Fruit fly (Drosophila melanogaster) whole organism, prepupa: ENCODE measurements around the gene CG42853.
A peak's percentile ranks its signal among the peaks of the same experiment; 100 is the strongest.

Source experiments
- Blimp-1 ChIP-seq: fragments of 200-800 bp; sonication (Bioruptor generic); optimal IDR thresholded peaks from 3 replicates; lab custom pipeline; 2017; ENCODE audit warnings: missing biosample characterization, missing genetic modification characterization, mild to moderate bottlenecking, moderate library complexity, missing genetic modification reagents
- CG10631 ChIP-seq: fragments of 200-800 bp; sonication (Bioruptor generic); optimal IDR thresholded peaks from 2 replicates; lab custom pipeline; 2016; ENCODE audit warnings: missing biosample characterization, missing genetic modification characterization
- CG11762 ChIP-seq: fragments of 200-800 bp; sonication (Bioruptor generic); optimal IDR thresholded peaks from 3 replicates; lab custom pipeline; 2016; ENCODE audit warnings: missing biosample characterization, missing genetic modification characterization; ENCODE audit not compliant: insufficient read depth
- CG11902 ChIP-seq: fragments of 200-800 bp; sonication (Bioruptor generic); optimal IDR thresholded peaks from 3 replicates; lab custom pipeline; 2016; ENCODE audit warnings: missing biosample characterization, missing genetic modification characterization
- CG15336 ChIP-seq: fragments of 200-800 bp; sonication (Bioruptor generic); IDR thresholded peaks from 2 replicates; pipeline ENCODE4 v1.3.6; 2022; ENCODE audit warnings: missing biosample characterization, missing genetic modification characterization
- CG1621 ChIP-seq: fragments of 200-800 bp; sonication (Bioruptor generic); optimal IDR thresholded peaks from 3 replicates; lab custom pipeline; 2018; ENCODE audit warnings: missing biosample characterization, mild to moderate bottlenecking, missing genetic modification characterization
- CG16779 ChIP-seq: fragments of 200-800 bp; sonication (Bioruptor generic); optimal IDR thresholded peaks from 3 replicates; lab custom pipeline; 2017; ENCODE audit warnings: missing biosample characterization, mild to moderate bottlenecking, missing genetic modification characterization
- CG3032 ChIP-seq: fragments of 200-800 bp; optimal IDR thresholded peaks from 2 replicates; lab custom pipeline; 2019; ENCODE audit warnings: missing biosample characterization, mild to moderate bottlenecking, missing genetic modification characterization, moderate library complexity
- CG34406 ChIP-seq: fragments of 200-800 bp; sonication (Bioruptor generic); optimal IDR thresholded peaks from 3 replicates; lab custom pipeline; 2016; ENCODE audit warnings: missing biosample characterization, missing genetic modification characterization
- CG3919 ChIP-seq: fragments of 200-800 bp; sonication (Bioruptor generic); optimal IDR thresholded peaks from 3 replicates; lab custom pipeline; 2016; ENCODE audit warnings: missing biosample characterization, missing genetic modification characterization
- CG4318 ChIP-seq: fragments of 200-800 bp; sonication (Bioruptor generic); optimal IDR thresholded peaks from 3 replicates; lab custom pipeline; 2017; ENCODE audit warnings: missing biosample characterization, mild to moderate bottlenecking, missing genetic modification characterization
- CG6163 ChIP-seq: fragments of 200-800 bp; sonication (Bioruptor generic); IDR thresholded peaks from 3 replicates; pipeline ENCODE4 v1.3.6; 2022; ENCODE audit warnings: missing biosample characterization, missing genetic modification characterization
- CG6276 ChIP-seq: fragments of 200-800 bp; sonication (Bioruptor generic); optimal IDR thresholded peaks from 2 replicates; lab custom pipeline; 2017; ENCODE audit warnings: missing biosample characterization, mild to moderate bottlenecking, missing genetic modification characterization
- CG6854 ChIP-seq: fragments of 200-800 bp; sonication (Bioruptor generic); optimal IDR thresholded peaks from 2 replicates; lab custom pipeline; 2017; ENCODE audit warnings: missing biosample characterization, mild to moderate bottlenecking, missing genetic modification characterization
- CG7368 ChIP-seq: fragments of 200-800 bp; sonication (Bioruptor generic); optimal IDR thresholded peaks from 3 replicates; lab custom pipeline; 2016; ENCODE audit warnings: missing biosample characterization, missing genetic modification characterization
- CG8319 ChIP-seq: fragments of 200-800 bp; sonication (Bioruptor generic); optimal IDR thresholded peaks from 3 replicates; lab custom pipeline; 2016; ENCODE audit warnings: missing biosample characterization, missing genetic modification characterization
- CG8632 ChIP-seq: fragments of 200-800 bp; sonication (Bioruptor generic); optimal IDR thresholded peaks from 3 replicates; lab custom pipeline; 2016; ENCODE audit warnings: missing biosample characterization, missing genetic modification characterization
- Eip78C ChIP-seq: fragments of 200-800 bp; sonication (Bioruptor generic); peaks from one replicate; lab custom pipeline; 2016; ENCODE audit warnings: missing biosample characterization, missing genetic modification characterization
- Eip93F ChIP-seq: fragments of 200-800 bp; sonication (Bioruptor generic); optimal IDR thresholded peaks from 2 replicates; lab custom pipeline; 2016; ENCODE audit warnings: missing biosample characterization, mild to moderate bottlenecking, missing genetic modification characterization
- Ets21C ChIP-seq: fragments of 200-800 bp; sonication (Bioruptor generic); optimal IDR thresholded peaks from 3 replicates; lab custom pipeline; 2016; ENCODE audit warnings: missing biosample characterization, missing genetic modification characterization
- Ets96B ChIP-seq: fragments of 200-800 bp; optimal IDR thresholded peaks from 2 replicates; lab custom pipeline; 2019; ENCODE audit warnings: missing biosample characterization, mild to moderate bottlenecking, missing genetic modification characterization, moderate library complexity
- Gug ChIP-seq: fragments of 200-800 bp; sonication (Bioruptor generic); IDR thresholded peaks from 2 replicates; pipeline ENCODE4 v1.3.6; 2022; ENCODE audit warnings: missing biosample characterization, missing genetic modification characterization
- Hr38 ChIP-seq: sonication (Bioruptor generic); optimal IDR thresholded peaks from 2 replicates; lab custom pipeline; 2016; ENCODE audit warnings: missing biosample characterization, missing genetic modification characterization
- Hr39 ChIP-seq: fragments of 200-800 bp; sonication (Bioruptor generic); optimal IDR thresholded peaks from 2 replicates; lab custom pipeline; 2016; ENCODE audit warnings: missing biosample characterization, missing genetic modification characterization
- Hr4 ChIP-seq: fragments of 200-800 bp; sonication (Bioruptor generic); optimal IDR thresholded peaks from 3 replicates; lab custom pipeline; 2016; ENCODE audit warnings: missing biosample characterization, missing genetic modification characterization
- Met ChIP-seq: fragments of 200-800 bp; sonication (Bioruptor generic); optimal IDR thresholded peaks from 3 replicates; lab custom pipeline; 2016; ENCODE audit warnings: missing biosample characterization, missing genetic modification characterization
- OdsH ChIP-seq: fragments of 200-800 bp; sonication (Bioruptor generic); optimal IDR thresholded peaks from 3 replicates; lab custom pipeline; 2016; ENCODE audit warnings: missing biosample characterization, missing genetic modification characterization
- Smox ChIP-seq: fragments of 200-800 bp; sonication (Bioruptor generic); optimal IDR thresholded peaks from 3 replicates; lab custom pipeline; 2016; ENCODE audit warnings: missing biosample characterization, missing genetic modification characterization
- Sox102F ChIP-seq: fragments of 200-800 bp; sonication (Bioruptor generic); optimal IDR thresholded peaks from 2 replicates; lab custom pipeline; 2016; ENCODE audit warnings: missing biosample characterization, mild to moderate bottlenecking, missing genetic modification characterization
- Sox15 ChIP-seq: fragments of 200-800 bp; sonication (Bioruptor generic); optimal IDR thresholded peaks from 3 replicates; lab custom pipeline; 2016; ENCODE audit warnings: missing biosample characterization, missing genetic modification characterization
- achi ChIP-seq: fragments of 200-800 bp; sonication (Bioruptor generic); optimal IDR thresholded peaks from 3 replicates; lab custom pipeline; 2016; ENCODE audit warnings: missing biosample characterization, missing genetic modification characterization
- acj6 ChIP-seq: fragments of 200-800 bp; sonication (Bioruptor generic); optimal IDR thresholded peaks from 3 replicates; lab custom pipeline; 2016; ENCODE audit warnings: missing biosample characterization, missing genetic modification characterization
- dac ChIP-seq: fragments of 200-800 bp; sonication (Bioruptor generic); optimal IDR thresholded peaks from 2 replicates; lab custom pipeline; 2017; ENCODE audit warnings: missing biosample characterization, mild to moderate bottlenecking, missing genetic modification characterization
- dsx ChIP-seq: fragments of 200-800 bp; optimal IDR thresholded peaks from 3 replicates; lab custom pipeline; 2019; ENCODE audit warnings: missing biosample characterization, mild to moderate bottlenecking, missing genetic modification characterization, moderate library complexity; ENCODE audit not compliant: poor library complexity, severe bottlenecking
- eg ChIP-seq: fragments of 200-800 bp; sonication (Bioruptor generic); IDR thresholded peaks from 3 replicates; pipeline ENCODE4 v1.3.6; 2022; ENCODE audit warnings: missing biosample characterization, missing genetic modification characterization
- esn ChIP-seq: fragments of 200-800 bp; sonication (Bioruptor generic); optimal IDR thresholded peaks from 2 replicates; lab custom pipeline; 2016; ENCODE audit warnings: missing biosample characterization, mild to moderate bottlenecking, missing genetic modification characterization, moderate library complexity
- fd59A ChIP-seq: fragments of 200-800 bp; sonication (Bioruptor generic); optimal IDR thresholded peaks from 2 replicates; lab custom pipeline; 2017; ENCODE audit warnings: missing biosample characterization, mild to moderate bottlenecking, missing genetic modification characterization, missing genetic modification reagents
- fkh ChIP-seq: fragments of 200-800 bp; sonication (Bioruptor generic); optimal IDR thresholded peaks from 3 replicates; lab custom pipeline; 2017; ENCODE audit warnings: missing biosample characterization, mild to moderate bottlenecking, missing genetic modification characterization, moderate library complexity
- lz ChIP-seq: fragments of 200-800 bp; sonication (Bioruptor generic); optimal IDR thresholded peaks from 3 replicates; lab custom pipeline; 2016; ENCODE audit warnings: missing biosample characterization, missing genetic modification characterization
- net ChIP-seq: fragments of 200-800 bp; sonication (Bioruptor generic); optimal IDR thresholded peaks from 3 replicates; lab custom pipeline; 2016; ENCODE audit warnings: missing biosample characterization, missing genetic modification characterization
- pdm3 ChIP-seq: fragments of 200-800 bp; sonication (Bioruptor generic); optimal IDR thresholded peaks from 3 replicates; lab custom pipeline; 2016; ENCODE audit warnings: missing biosample characterization, missing genetic modification characterization
- salr ChIP-seq, 2 experiments: fragments of 200-800 bp; sonication (Bioruptor generic); optimal IDR thresholded peaks; 3 replicates each; lab custom pipeline; 2016 to 2018; ENCODE audit warnings: missing biosample characterization in 2 of 2, missing genetic modification characterization in 2 of 2, mild to moderate bottlenecking in 1 of 2
- spab ChIP-seq: fragments of 200-800 bp; sonication (Bioruptor generic); optimal IDR thresholded peaks from 2 replicates; lab custom pipeline; 2017; ENCODE audit warnings: missing biosample characterization, mild to moderate bottlenecking, missing genetic modification characterization, missing genetic modification reagents
- ss ChIP-seq, 2 experiments: fragments of 200-800 bp; sonication (Bioruptor generic); optimal IDR thresholded peaks; 2 replicates in 1 of 2; 3 replicates in 1 of 2; lab custom pipeline; 2017 to 2018; ENCODE audit warnings: mild to moderate bottlenecking in 2 of 2, missing biosample characterization in 2 of 2, missing genetic modification characterization in 2 of 2, moderate library complexity in 1 of 2
- svp ChIP-seq: fragments of 200-800 bp; sonication (Bioruptor generic); peaks from one replicate; lab custom pipeline; 2016; ENCODE audit warnings: missing biosample characterization, missing genetic modification characterization
- topi ChIP-seq: fragments of 200-800 bp; sonication (Bioruptor generic); optimal IDR thresholded peaks from 3 replicates; lab custom pipeline; 2016; ENCODE audit warnings: missing biosample characterization, missing genetic modification characterization

The CG42853 gene

dm6 chr3L:18101421-18101996, 20.3 kb downstream of the CG42853 start (continued):
- TF ChIP-seq CG34406 (GFP tag; lab: Kevin White, UChicago) (peak; percentile 8), Gug (GFP tag; lab: Robert Waterston, UW) (no peak), svp (peak; percentile 79), CG11902 (no peak), CG7368 (GFP tag; lab: Kevin White, UChicago) (no peak), CG6276 (GFP tag; lab: Kevin White, UChicago) (peak; percentile 20), CG11762 (no peak), CG6854 (GFP tag; lab: Kevin White, UChicago) (peak; percentile 14), fd59A (no peak), fkh (GFP tag; lab: Kevin White, UChicago) (no peak), ss (GFP tag; optimal IDR thresholded peaks at IDR 0.05; lab: Kevin White, UChicago) (no peak), CG15336 (GFP tag; lab: Robert Waterston, UW) (peak; percentile 50; the same call in 1 of the 2 replicates), CG10631 (GFP tag; lab: Kevin White, UChicago) (peak; percentile 7), Hr4 (GFP tag; lab: Kevin White, UChicago) (peak; percentile 20), spab (GFP tag; lab: Kevin White, UChicago) (no peak), CG3919 (GFP tag; lab: Kevin White, UChicago) (no peak), dac (GFP tag; lab: Kevin White, UChicago) (no peak), Blimp-1 (GFP tag; lab: Kevin White, UChicago) (peak; percentile 20), Met (GFP tag; lab: Kevin White, UChicago) (peak; percentile 59), salr (GFP tag; optimal IDR thresholded peaks at IDR 0.05; lab: Kevin White, UChicago) (no peak), CG3032 (tag; lab: Kevin White, UChicago) (peak; percentile 3), Sox102F (GFP tag; lab: Kevin White, UChicago) (peak; percentile 51), Eip93F (GFP tag; lab: Kevin White, UChicago) (no peak), esn (peak; percentile 50), CG8632 (no peak), Smox (GFP tag; lab: Kevin White, UChicago) (peak; percentile 65)

dm6 chr3L:18099715-18100114, 22.1 kb downstream of the CG42853 start:
- no peak for TF ChIP-seq CG8319 (GFP tag; lab: Kevin White, UChicago)
- TF ChIP-seq Eip93F (GFP tag; lab: Kevin White, UChicago), result no peak
- TF ChIP-seq CG1621, result no peak
- TF ChIP-seq CG16779 (tag; lab: Kevin White, UChicago), result no peak
- TF ChIP-seq eg (GFP tag; lab: Robert Waterston, UW), result peak; percentile 43; the same call in 1 of the 3 replicates
- peak; percentile 36 for TF ChIP-seq topi
- no peak for TF ChIP-seq CG10631 (GFP tag; lab: Kevin White, UChicago)
- TF ChIP-seq Blimp-1 (GFP tag; lab: Kevin White, UChicago), result no peak
- TF ChIP-seq CG15336 (GFP tag; lab: Robert Waterston, UW), result peak; percentile 31; the same call in 1 of the 2 replicates
- peak; percentile 15 for TF ChIP-seq OdsH
- TF ChIP-seq lz, result peak; percentile 38
- no peak for TF ChIP-seq CG11902
- TF ChIP-seq Met (GFP tag; lab: Kevin White, UChicago), result peak; percentile 28
- no peak for TF ChIP-seq dsx (GFP tag; lab: Kevin White, UChicago)
- TF ChIP-seq Sox102F (GFP tag; lab: Kevin White, UChicago), result peak; percentile 37
- no peak for TF ChIP-seq dac (GFP tag; lab: Kevin White, UChicago)
- TF ChIP-seq CG34406 (GFP tag; lab: Kevin White, UChicago), result no peak
- TF ChIP-seq esn, result peak; percentile 48
- no peak for TF ChIP-seq Ets21C (GFP tag; lab: Kevin White, UChicago)
- no peak for TF ChIP-seq CG4318 (GFP tag; lab: Kevin White, UChicago)
- no peak for TF ChIP-seq Gug (GFP tag; lab: Robert Waterston, UW)
- no peak for TF ChIP-seq fd59A
- peak; percentile 48 for TF ChIP-seq Hr39 (GFP tag; lab: Kevin White, UChicago)
- TF ChIP-seq CG6276 (GFP tag; lab: Kevin White, UChicago), result no peak
- no peak for TF ChIP-seq spab (GFP tag; lab: Kevin White, UChicago)
- no peak for TF ChIP-seq net
- peak; percentile 2 for TF ChIP-seq acj6 (GFP tag; lab: Kevin White, UChicago)
- TF ChIP-seq Hr4 (GFP tag; lab: Kevin White, UChicago), result peak; percentile 1
- peak; percentile 44 for TF ChIP-seq pdm3
- no peak for TF ChIP-seq CG11762
- peak; percentile 20 for TF ChIP-seq CG7368 (GFP tag; lab: Kevin White, UChicago)
- TF ChIP-seq Sox15 (GFP tag; lab: Kevin White, UChicago), result peak; percentile 8
- peak; percentile 72 for TF ChIP-seq Eip78C
- peak; percentile 17 for TF ChIP-seq Smox (GFP tag; lab: Kevin White, UChicago)
- no peak for TF ChIP-seq Ets96B (tag; lab: Kevin White, UChicago)
- TF ChIP-seq achi (GFP tag; lab: Kevin White, UChicago), result peak; percentile 26
- peak in 1 of 2 experiments; percentile 42 for TF ChIP-seq ss (GFP tag; optimal IDR thresholded peaks at IDR 0.05; lab: Kevin White, UChicago)
- 0 out of 3 replicates have a peak, but pooled peaks have one; percentile 23 for TF ChIP-seq CG6163 (GFP tag; lab: Robert Waterston, UW)
- no peak for TF ChIP-seq Hr38
